Fruit fly (Drosophila melanogaster) Kc167 (cell line): ENCODE data around the gene Ku80.

Experiments used
- Myc ChIP-seq: fragments of >200 bp; optimal IDR thresholded peaks from 2 replicates; lab custom pipeline; 2017; ENCODE audit warnings: missing external identifiers
- h ChIP-seq: fragments of >200 bp; optimal IDR thresholded peaks from 3 replicates; lab custom pipeline; 2018; ENCODE audit warnings: missing external identifiers
- psq ChIP-seq: fragments of >200 bp; optimal IDR thresholded peaks from 2 replicates; lab custom pipeline; 2017; ENCODE audit warnings: missing external identifiers

DNA sequence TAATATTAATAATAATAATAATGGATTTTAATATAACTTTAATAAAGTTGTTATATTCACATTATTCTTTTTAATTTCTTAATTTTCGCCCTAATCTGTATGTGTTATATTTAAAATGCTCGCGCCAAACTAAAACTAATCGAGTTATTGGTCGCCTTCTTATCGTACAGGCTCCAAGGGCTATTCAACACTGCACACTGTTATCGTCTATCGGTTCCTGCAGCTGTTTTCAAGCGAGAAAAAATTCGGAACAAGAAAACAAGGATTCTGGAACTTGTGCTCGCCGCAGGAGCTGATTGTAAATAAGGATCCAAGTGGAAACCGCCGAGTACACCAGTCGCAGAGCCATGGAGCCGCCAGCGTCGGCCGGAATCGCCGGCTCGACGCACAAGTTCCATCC is 6.9 kb downstream of the Ku80 start, which contains the start of gene CG3793:
- TF ChIP-seq Myc (lab: Kevin White, UChicago) (no peak), h (lab: Kevin White, UChicago) (no peak), psq (lab: Kevin White, UChicago) (no peak)
